Worm (Caenorhabditis elegans) whole organism, mixed stage, embryonic: Measurements from ENCODE around the gene F49H12.7.
A peak's percentile ranks its signal among the peaks of the same experiment; 100 is the strongest.

ENCODE experiments used
- M03D4.4 ChIP-seq: sonication (generic microtip); optimal IDR thresholded peaks from 2 replicates; lab custom pipeline; 2017; ENCODE audit warnings: mild to moderate bottlenecking, missing genetic modification characterization, missing compliant biosample characterization
- bed-3 ChIP-seq: fragments of 200-800 bp; sonication (Bioruptor generic); optimal IDR thresholded peaks from 3 replicates; lab custom pipeline; 2018; ENCODE audit warnings: mild to moderate bottlenecking, missing genetic modification characterization, moderate library complexity, missing compliant biosample characterization
- blmp-1 ChIP-seq: fragments of 150-350 bp; optimal IDR thresholded peaks from 2 replicates; lab custom pipeline; 2014; ENCODE audit warnings: missing biosample characterization, missing genetic modification characterization
- ceh-39 ChIP-seq: fragments of 150-350 bp; optimal IDR thresholded peaks from 2 replicates; lab custom pipeline; 2014; ENCODE audit warnings: missing biosample characterization, missing genetic modification characterization
- ces-1 ChIP-seq: fragments of 150-350 bp; optimal IDR thresholded peaks from 2 replicates; lab custom pipeline; 2014; ENCODE audit warnings: missing biosample characterization, missing genetic modification reagents, missing genetic modification characterization
- cnd-1 ChIP-seq: fragments of 200-800 bp; sonication (Bioruptor generic); optimal IDR thresholded peaks from 2 replicates; lab custom pipeline; 2018; ENCODE audit warnings: mild to moderate bottlenecking, missing genetic modification characterization, missing compliant biosample characterization
- drap-1 ChIP-seq: fragments of 200-800 bp; sonication (Bioruptor generic); optimal IDR thresholded peaks from 3 replicates; lab custom pipeline; 2018; ENCODE audit warnings: mild to moderate bottlenecking, missing genetic modification characterization, missing compliant biosample characterization
- elt-1 ChIP-seq: sonication (generic microtip); optimal IDR thresholded peaks from 2 replicates; lab custom pipeline; 2017; ENCODE audit warnings: missing genetic modification characterization, mild to moderate bottlenecking, missing compliant biosample characterization, antibody characterized with exemption, moderate library complexity, borderline replicate concordance; ENCODE audit not compliant: insufficient read depth
- elt-3 ChIP-seq: fragments of 150-350 bp; optimal IDR thresholded peaks from 2 replicates; lab custom pipeline; 2014; ENCODE audit warnings: missing biosample characterization, missing genetic modification characterization
- ham-2 ChIP-seq: fragments of 200-800 bp; sonication (Bioruptor generic); optimal IDR thresholded peaks from 2 replicates; lab custom pipeline; 2018; ENCODE audit warnings: mild to moderate bottlenecking, missing genetic modification characterization, missing compliant biosample characterization
- hlh-1 ChIP-seq: fragments of 150-350 bp; optimal IDR thresholded peaks from 2 replicates; lab custom pipeline; 2014; ENCODE audit warnings: missing biosample characterization, missing genetic modification reagents, missing genetic modification characterization
- lin-13 ChIP-seq: fragments of 150-350 bp; optimal IDR thresholded peaks from 2 replicates; lab custom pipeline; 2014; ENCODE audit warnings: missing biosample characterization, missing genetic modification characterization
- lsy-2 ChIP-seq: fragments of 150-350 bp; optimal IDR thresholded peaks from 2 replicates; lab custom pipeline; 2014; ENCODE audit warnings: missing biosample characterization, missing genetic modification characterization
- mep-1 ChIP-seq: fragments of 150-350 bp; optimal IDR thresholded peaks from 2 replicates; lab custom pipeline; 2017; ENCODE audit warnings: missing biosample characterization, missing genetic modification reagents, missing genetic modification characterization, inconsistent platforms
- nhr-12 ChIP-seq: fragments of 150-350 bp; optimal IDR thresholded peaks from 2 replicates; lab custom pipeline; 2014; ENCODE audit warnings: missing biosample characterization, missing genetic modification characterization
- nhr-2 ChIP-seq: fragments of 150-350 bp; optimal IDR thresholded peaks from 2 replicates; lab custom pipeline; 2014; ENCODE audit warnings: missing biosample characterization, missing genetic modification characterization
- nhr-237 ChIP-seq: fragments of 150-350 bp; optimal IDR thresholded peaks from 2 replicates; lab custom pipeline; 2014; ENCODE audit warnings: missing biosample characterization, missing genetic modification characterization
- nhr-28 ChIP-seq: fragments of 150-350 bp; optimal IDR thresholded peaks from 2 replicates; lab custom pipeline; 2014; ENCODE audit warnings: missing biosample characterization, missing genetic modification characterization
- nhr-76 ChIP-seq: sonication (generic microtip); optimal IDR thresholded peaks from 2 replicates; lab custom pipeline; 2017; ENCODE audit warnings: missing biosample characterization, missing genetic modification characterization
- pha-4 ChIP-seq: fragments of 150-350 bp; optimal IDR thresholded peaks from 2 replicates; lab custom pipeline; 2018; ENCODE audit warnings: missing biosample characterization, missing genetic modification reagents, missing genetic modification characterization
- snpc-4 ChIP-seq: fragments of 150-350 bp; optimal IDR thresholded peaks from 2 replicates; lab custom pipeline; 2014; ENCODE audit warnings: missing biosample characterization, missing genetic modification characterization
- sptf-1 ChIP-seq: sonication (generic microtip); optimal IDR thresholded peaks from 2 replicates; lab custom pipeline; 2017; ENCODE audit warnings: mild to moderate bottlenecking, missing genetic modification characterization, moderate library complexity, missing compliant biosample characterization
- tbx-8 ChIP-seq: fragments of 200-800 bp; sonication (Bioruptor generic); optimal IDR thresholded peaks from 2 replicates; lab custom pipeline; 2018; ENCODE audit warnings: mild to moderate bottlenecking, missing genetic modification characterization, moderate library complexity, missing compliant biosample characterization
- unc-39 ChIP-seq: fragments of 150-350 bp; optimal IDR thresholded peaks from 2 replicates; lab custom pipeline; 2014; ENCODE audit warnings: missing biosample characterization, missing genetic modification characterization
- unc-62 ChIP-seq: fragments of 150-350 bp; optimal IDR thresholded peaks from 2 replicates; lab custom pipeline; 2014; ENCODE audit warnings: missing biosample characterization, missing genetic modification reagents, missing genetic modification characterization
- zip-8 ChIP-seq: fragments of 150-350 bp; optimal IDR thresholded peaks from 2 replicates; lab custom pipeline; 2014; ENCODE audit warnings: missing biosample characterization, missing genetic modification characterization
- ztf-11 ChIP-seq: fragments of 150-350 bp; optimal IDR thresholded peaks from 2 replicates; lab custom pipeline; 2014; ENCODE audit warnings: missing biosample characterization, missing genetic modification characterization

F49H12.7 gene

ce11 chrX:2031414-2031813 is 33.4 kb upstream of the F49H12.7 start, which contains the start of gene Y102A11A.5:
TSS of gene Y102A11A.5 (minus strand) at chrX:2031588.
- TF ChIP-seq elt-3 (tag; lab: Kevin White, UChicago) = peak; percentile 73
- no peak for TF ChIP-seq lsy-2 (tag; lab: Kevin White, UChicago)
- no peak for TF ChIP-seq nhr-12 (tag; lab: Kevin White, UChicago)

DNA sequence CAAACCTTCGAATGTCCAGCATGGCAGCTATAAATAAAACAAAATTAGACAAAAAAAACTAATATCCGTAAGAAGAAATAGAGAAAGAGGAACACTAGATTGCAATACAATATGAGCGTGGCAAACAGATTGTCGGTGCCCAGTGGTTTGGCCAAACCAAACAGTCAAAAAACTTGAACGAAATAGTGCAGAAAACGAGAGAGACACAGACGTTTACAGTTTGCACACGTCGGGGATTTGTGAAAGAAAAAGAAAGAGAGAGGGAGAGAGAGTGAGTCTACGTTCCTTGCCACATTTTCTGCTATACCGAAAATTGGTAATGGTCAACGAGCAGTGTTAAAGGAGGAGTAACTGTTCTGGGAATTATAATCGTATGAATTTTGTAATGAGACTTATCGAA is 29.7 kb upstream of the F49H12.7 start, which contains the start of gene ergi-1:
Gene ergi-1 (minus strand): TSS at position 101 of the 400 bp plus-strand sequence.
- no peak for TF ChIP-seq hlh-1 (tag; lab: Kevin White, UChicago)
- peak; percentile 2 for TF ChIP-seq pha-4 (tag; lab: Kevin White, UChicago)
- no peak for TF ChIP-seq nhr-2 (tag; lab: Kevin White, UChicago)
- TF ChIP-seq, all 35 proteins: peak for 1

DNA sequence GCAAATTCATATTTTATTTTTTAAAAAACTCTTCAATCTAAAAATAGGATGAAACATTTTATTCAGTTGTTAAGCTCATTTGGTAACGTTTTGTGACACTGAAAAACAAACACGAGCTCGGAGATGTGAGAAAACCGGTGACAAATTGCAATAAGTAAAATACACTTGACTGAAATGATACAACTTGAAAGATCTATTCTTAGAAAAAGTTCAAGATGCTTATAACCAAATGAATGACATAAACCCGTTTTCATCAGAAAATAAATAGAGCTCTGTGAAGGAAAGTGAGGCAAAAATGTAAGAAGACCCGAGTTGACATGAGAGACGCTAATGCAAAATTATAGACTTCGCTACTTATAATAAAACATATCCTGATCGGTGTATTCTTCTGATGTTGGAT is 25.5 kb upstream of the F49H12.7 start, which contains the start of gene smex-2:
Gene smex-2 (minus strand): TSS at position 101 of the 400 bp plus-strand sequence.
- TF ChIP-seq nhr-237 (tag; lab: Kevin White, UChicago) = no peak
- TF ChIP-seq ham-2 (GFP tag; lab: Kevin White, UChicago) = no peak
- TF ChIP-seq blmp-1 (tag; lab: Kevin White, UChicago) = no peak
- no peak for TF ChIP-seq cnd-1
- no peak for TF ChIP-seq nhr-2 (tag; lab: Kevin White, UChicago)
- TF ChIP-seq lsy-2 (tag; lab: Kevin White, UChicago) = no peak
- TF ChIP-seq tbx-8 (GFP tag; lab: Kevin White, UChicago) = no peak
- no peak for TF ChIP-seq nhr-76 (tag; lab: Kevin White, UChicago)
- no peak for TF ChIP-seq ztf-11 (tag; lab: Kevin White, UChicago)
- TF ChIP-seq zip-8 (tag; lab: Kevin White, UChicago) = no peak
- no peak for TF ChIP-seq ceh-39 (tag; lab: Kevin White, UChicago)
- TF ChIP-seq drap-1 (GFP tag; lab: Kevin White, UChicago) = no peak
- TF ChIP-seq pha-4 (tag; lab: Kevin White, UChicago) = no peak
- TF ChIP-seq mep-1 = no peak
- no peak for TF ChIP-seq elt-3 (tag; lab: Kevin White, UChicago)
- TF ChIP-seq nhr-28 (tag; lab: Kevin White, UChicago) = no peak
- TF ChIP-seq bed-3 (GFP tag; lab: Kevin White, UChicago) = no peak

DNA sequence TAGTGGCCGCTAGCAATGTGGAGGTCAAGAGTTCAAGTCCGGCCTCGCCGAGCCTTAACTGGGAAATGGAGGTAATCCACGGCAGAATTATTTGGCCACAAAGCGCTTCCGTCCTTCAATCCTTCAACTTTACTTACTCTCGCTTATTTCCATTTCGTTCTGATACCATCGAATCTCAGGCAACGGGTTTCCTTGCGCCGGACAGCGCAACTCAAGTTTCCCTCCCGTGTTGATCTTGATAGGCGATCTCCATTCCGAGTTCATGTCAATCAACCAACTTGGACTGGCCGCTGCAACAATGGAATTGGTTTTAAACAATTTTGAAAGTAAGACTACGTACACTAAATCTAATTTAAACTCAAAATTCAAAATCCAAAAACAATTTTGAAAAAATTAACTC is 24.0 kb upstream of the F49H12.7 start:
- peak; percentile 41 for TF ChIP-seq elt-1 (tag; lab: Kevin White, UChicago)
- TF ChIP-seq sptf-1 (tag; lab: Kevin White, UChicago) = no peak

DNA sequence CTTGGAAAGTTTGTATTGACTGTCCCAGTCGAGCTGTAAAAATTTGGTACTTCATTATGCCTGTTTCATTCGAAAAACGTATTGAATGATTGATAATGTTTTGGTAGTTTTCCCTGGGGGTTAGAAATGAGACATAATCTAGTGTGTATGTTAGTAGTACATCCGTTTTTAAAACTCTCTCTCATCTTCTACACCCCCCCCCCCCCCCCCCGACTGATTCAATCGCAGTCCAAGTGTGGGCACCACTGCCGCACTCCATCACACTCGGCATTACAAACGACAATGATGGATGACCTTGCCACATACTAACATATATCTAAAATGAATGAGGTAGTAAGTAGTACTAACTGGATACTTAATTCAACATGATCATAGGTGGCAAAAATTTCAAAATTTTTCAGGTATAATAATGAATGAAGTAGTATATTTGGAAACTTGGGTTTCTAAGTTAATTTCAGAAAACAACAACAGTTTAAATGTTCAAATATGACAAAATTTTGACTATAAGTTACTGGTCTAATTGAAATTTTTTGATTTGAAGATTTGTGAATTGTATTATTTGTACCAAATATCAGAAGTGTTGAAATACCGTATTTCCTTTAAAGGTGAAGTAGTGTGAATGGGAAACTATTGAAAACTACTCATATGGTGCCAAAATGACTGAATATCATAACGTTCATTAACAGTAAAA is 23.2 kb upstream of the F49H12.7 start:
- no peak for TF ChIP-seq nhr-76 (tag; lab: Kevin White, UChicago)
- no peak for TF ChIP-seq ham-2 (GFP tag; lab: Kevin White, UChicago)
- TF ChIP-seq nhr-28 (tag; lab: Kevin White, UChicago) = no peak
- TF ChIP-seq M03D4.4 (tag; lab: Kevin White, UChicago) = peak; percentile 25
- no peak for TF ChIP-seq elt-1 (tag; lab: Kevin White, UChicago)
- TF ChIP-seq ceh-39 (tag; lab: Kevin White, UChicago) = no peak
- no peak for TF ChIP-seq lin-13 (tag; lab: Kevin White, UChicago)
- peak; percentile 15 for TF ChIP-seq ces-1 (GFP tag; lab: Kevin White, UChicago)
- peak; percentile 57 for TF ChIP-seq sptf-1 (tag; lab: Kevin White, UChicago)
- no peak for TF ChIP-seq drap-1 (GFP tag; lab: Kevin White, UChicago)

DNA sequence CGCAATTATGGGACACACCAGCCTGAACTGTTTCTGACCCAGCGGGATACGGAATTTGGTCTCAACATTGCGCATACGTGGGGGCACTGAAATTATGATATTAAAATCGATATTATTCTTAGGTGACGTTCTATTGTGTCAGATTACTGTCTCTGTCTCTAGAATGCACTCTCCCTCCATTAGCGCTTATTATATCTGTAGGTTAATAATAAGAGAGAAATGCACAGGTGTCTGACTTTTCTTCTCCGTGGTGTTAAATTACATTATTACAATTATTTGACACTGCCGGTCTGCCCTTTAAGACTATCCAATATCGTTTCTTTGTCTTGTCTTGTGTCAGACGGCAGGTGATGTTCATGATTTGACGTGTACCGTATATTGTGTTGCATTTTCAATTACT is 22.2 kb upstream of the F49H12.7 start:
- TF ChIP-seq drap-1 (GFP tag; lab: Kevin White, UChicago) (no peak), unc-62 (GFP tag; lab: Kevin White, UChicago) (no peak), lin-13 (tag; lab: Kevin White, UChicago) (no peak), unc-39 (peak; percentile 91), lsy-2 (tag; lab: Kevin White, UChicago) (no peak), tbx-8 (GFP tag; lab: Kevin White, UChicago) (no peak), nhr-12 (tag; lab: Kevin White, UChicago) (no peak), snpc-4 (no peak), nhr-76 (tag; lab: Kevin White, UChicago) (no peak), ceh-39 (tag; lab: Kevin White, UChicago) (peak; percentile 10), nhr-2 (tag; lab: Kevin White, UChicago) (peak; percentile 71), ztf-11 (tag; lab: Kevin White, UChicago) (no peak)
